Worm (Caenorhabditis elegans) whole organism, early embryonic: ENCODE measurements around the gene C18A3.11.
"Not testable (repeated sequence)": the region's sequence is repeated elsewhere in the genome, so short reads cannot be mapped to it uniquely, and the experiment has no call there.

Experiments used
- B0310.2 ChIP-seq: sonication (generic microtip); optimal IDR thresholded peaks from 2 replicates; lab custom pipeline; 2016; ENCODE audit warnings: mild to moderate bottlenecking, missing genetic modification characterization, missing compliant biosample characterization
- F13C5.2 ChIP-seq: sonication (generic microtip); optimal IDR thresholded peaks from 2 replicates; lab custom pipeline; 2017; ENCODE audit warnings: mild to moderate bottlenecking, missing genetic modification characterization, inconsistent platforms, missing compliant biosample characterization
- aly-1 ChIP-seq: sonication (generic microtip); optimal IDR thresholded peaks from 2 replicates; lab custom pipeline; 2016; ENCODE audit warnings: missing genetic modification characterization, missing compliant biosample characterization
- ama-1 ChIP-seq: fragments of 150-350 bp; optimal IDR thresholded peaks from 2 replicates; lab custom pipeline; 2014
- ceh-13 ChIP-seq: fragments of 200-800 bp; sonication (Bioruptor generic); optimal IDR thresholded peaks from 2 replicates; lab custom pipeline; 2018; ENCODE audit warnings: mild to moderate bottlenecking, missing genetic modification characterization, missing compliant biosample characterization
- ceh-36 ChIP-seq: sonication (generic microtip); optimal IDR thresholded peaks from 2 replicates; lab custom pipeline; 2016; ENCODE audit warnings: missing genetic modification characterization, inconsistent platforms, missing compliant biosample characterization
- ets-7 ChIP-seq: sonication (generic microtip); optimal IDR thresholded peaks from 2 replicates; lab custom pipeline; 2016; ENCODE audit warnings: missing genotype, missing genetic modification characterization, missing compliant biosample characterization
- flt-1 ChIP-seq: fragments of 200-800 bp; sonication (Bioruptor generic); IDR thresholded peaks from 2 replicates; pipeline ENCODE4 v1.3.6; 2022; ENCODE audit warnings: missing genetic modification characterization, missing compliant biosample characterization
- hmbx-1 ChIP-seq: sonication (generic microtip); optimal IDR thresholded peaks from 2 replicates; lab custom pipeline; 2016; ENCODE audit warnings: mild to moderate bottlenecking, missing genetic modification characterization, missing compliant biosample characterization
- hmg-4 ChIP-seq: fragments of 200-800 bp; sonication (Bioruptor generic); optimal IDR thresholded peaks from 2 replicates; lab custom pipeline; 2018; ENCODE audit warnings: mild to moderate bottlenecking, missing genetic modification characterization, missing compliant biosample characterization
- hnd-1 ChIP-seq: sonication (generic microtip); optimal IDR thresholded peaks from 2 replicates; lab custom pipeline; 2016; ENCODE audit warnings: missing genetic modification characterization, missing compliant biosample characterization
- pes-1 ChIP-seq: fragments of 200-800 bp; sonication (Bioruptor generic); IDR thresholded peaks from 2 replicates; pipeline ENCODE4 v1.3.6; 2022; ENCODE audit warnings: missing genetic modification reagents, missing genetic modification characterization, missing compliant biosample characterization
- scrt-1 ChIP-seq: fragments of 200-800 bp; sonication (Bioruptor generic); IDR thresholded peaks from 2 replicates; pipeline ENCODE4 v1.3.6; 2022; ENCODE audit warnings: missing genetic modification characterization, missing compliant biosample characterization
- sea-1 ChIP-seq: fragments of 200-800 bp; sonication (Bioruptor generic); conservative IDR thresholded peaks from 2 replicates; pipeline ENCODE4 v1.3.6; 2022; ENCODE audit warnings: missing genetic modification characterization, missing compliant biosample characterization
- tbx-11 ChIP-seq: fragments of 200-800 bp; sonication (Bioruptor generic); IDR thresholded peaks from 2 replicates; pipeline ENCODE4 v1.3.6; 2022; ENCODE audit warnings: missing genetic modification characterization, missing compliant biosample characterization
- tbx-37 ChIP-seq: fragments of 200-800 bp; sonication (Bioruptor generic); conservative IDR thresholded peaks from 2 replicates; pipeline ENCODE4 v1.3.6; 2022; ENCODE audit warnings: missing genetic modification reagents, missing genetic modification characterization, missing compliant biosample characterization
- tra-4 ChIP-seq: sonication (generic microtip); optimal IDR thresholded peaks from 2 replicates; lab custom pipeline; 2017; ENCODE audit warnings: missing genetic modification characterization, missing compliant biosample characterization

Gene C18A3.11

DNA sequence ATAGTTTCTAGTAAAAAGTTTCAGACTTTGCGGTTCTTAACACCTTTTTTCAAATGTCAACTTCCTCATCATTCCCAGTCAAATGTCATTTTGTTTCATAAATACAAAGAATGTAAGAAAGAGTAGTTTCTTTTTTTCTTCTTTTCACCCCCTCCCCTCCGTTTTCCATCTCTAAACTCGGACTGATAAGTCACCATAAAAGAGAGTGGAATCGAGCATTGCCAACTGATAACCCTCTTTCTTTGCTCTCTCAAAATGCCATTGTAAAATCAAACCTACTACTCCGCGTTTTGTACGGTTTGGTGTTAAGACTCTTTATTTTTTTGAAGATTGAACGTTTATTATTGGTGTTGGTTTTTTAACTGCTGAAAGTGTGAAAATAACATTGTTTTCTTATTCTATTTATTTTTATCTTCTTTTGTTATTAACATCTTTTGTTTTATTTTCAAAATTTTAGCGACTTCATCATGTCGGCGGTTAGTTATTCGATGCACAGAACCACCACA lies 19.0 kb downstream of the C18A3.11 start, which contains the start of gene ifb-2:
Gene ifb-2, plus strand, starts transcription at position 456 of the 506 bp plus-strand sequence.
- TF ChIP-seq F13C5.2 (no peak), ets-7 (tag; lab: Kevin White, UChicago) (no peak), hnd-1 (tag; lab: Kevin White, UChicago) (no peak), B0310.2 (tag; lab: Kevin White, UChicago) (no peak), scrt-1 (GFP tag; lab: Robert Waterston, UW) (no peak), ceh-13 (GFP tag; lab: Kevin White, UChicago) (no peak), ceh-36 (tag; lab: Kevin White, UChicago) (no peak), aly-1 (tag; lab: Kevin White, UChicago) (no peak)

DNA sequence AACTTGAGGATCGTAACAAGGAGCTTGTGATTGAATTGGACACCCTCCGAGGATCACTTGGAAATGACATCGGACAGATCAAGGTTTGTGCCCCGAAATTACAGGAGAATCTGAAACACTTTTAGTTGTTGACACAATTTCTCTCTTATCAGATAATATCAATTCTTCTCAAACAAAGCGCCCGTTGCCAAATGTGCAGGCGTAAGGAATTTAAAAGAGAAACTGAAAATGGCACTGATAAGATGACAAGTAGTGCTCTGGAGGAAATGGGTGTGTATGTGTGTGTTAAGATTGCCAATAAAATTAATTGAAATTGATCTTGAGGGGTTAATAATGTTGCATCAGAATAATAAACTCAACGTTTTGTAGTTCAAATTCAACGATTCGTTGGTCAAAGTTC lies 20.5 kb downstream of the C18A3.11 start:
- TF ChIP-seq aly-1 (tag; lab: Kevin White, UChicago) (no peak), pes-1 (no peak)

ce11 chrII:5754168-5754567 lies 23.3 kb downstream of the C18A3.11 start, which contains the start of gene F10C1.8:
Gene F10C1.8 (plus strand): TSS chrII:5754468.
- TF ChIP-seq tbx-37 (GFP tag; lab: Robert Waterston, UW) (no peak), tra-4 (no peak), flt-1 (no peak), hnd-1 (tag; lab: Kevin White, UChicago) (no peak), hmg-4 (GFP tag; lab: Kevin White, UChicago) (no peak), B0310.2 (tag; lab: Kevin White, UChicago) (no peak), ama-1 (lab: Kevin White, UChicago) (no peak), ceh-13 (GFP tag; lab: Kevin White, UChicago) (no peak), sea-1 (GFP tag; lab: Robert Waterston, UW) (no peak), pes-1 (no peak)

DNA sequence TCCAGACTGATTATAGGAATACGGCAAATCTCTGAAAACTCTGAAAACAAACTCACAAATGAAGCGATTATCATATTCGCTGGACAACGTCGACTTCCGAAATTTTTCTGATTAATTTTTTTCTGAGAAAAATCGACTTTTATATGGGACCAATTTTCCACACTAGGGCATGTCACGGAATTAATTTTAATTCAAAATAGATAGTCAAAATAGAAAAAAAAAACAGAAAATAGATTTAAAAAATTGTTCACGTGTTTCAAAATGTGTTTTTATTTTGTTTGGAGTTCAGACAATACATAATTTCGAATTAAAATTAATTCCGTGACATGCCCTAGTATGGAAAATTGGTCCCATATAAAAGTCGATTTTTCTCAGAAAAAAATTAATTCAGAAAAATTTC lies 26.8 kb downstream of the C18A3.11 start, which contains the start of the genes F10C1.3 and F10C1.23:
Gene F10C1.3, minus strand, starts transcription at position 101 of the 400 bp plus-strand sequence.
Gene F10C1.23, plus strand, starts transcription at position 385 of the 400 bp plus-strand sequence.
- TF ChIP-seq tbx-11 (GFP tag; lab: Robert Waterston, UW); ceh-13 (GFP tag; lab: Kevin White, UChicago); hmbx-1 (tag; lab: Kevin White, UChicago): not testable (repeated sequence)

DNA sequence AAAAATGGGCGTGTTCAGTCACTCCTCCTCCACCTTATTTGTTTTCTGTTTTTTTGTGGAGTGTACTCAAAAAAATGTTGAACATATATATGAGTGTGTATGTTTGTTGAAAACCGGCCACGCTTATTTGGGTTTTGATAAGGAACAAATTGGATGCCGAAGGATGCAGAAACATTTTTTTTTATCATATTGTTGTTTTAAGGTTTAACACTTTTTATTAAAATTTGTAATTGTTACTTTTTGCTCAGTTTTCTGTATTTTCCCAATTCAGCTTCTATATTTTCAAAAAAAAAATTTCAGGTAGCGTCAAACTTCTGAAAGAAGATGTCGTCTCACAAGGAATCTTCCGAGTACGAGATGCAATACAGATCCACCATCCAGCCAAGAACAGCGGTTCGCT lies 34.5 kb downstream of the C18A3.11 start, which contains the start of gene ifb-1:
Gene ifb-1, plus strand, starts transcription at position 301 of the 400 bp plus-strand sequence.
- no peak for TF ChIP-seq ceh-13 (GFP tag; lab: Kevin White, UChicago)
- no peak for TF ChIP-seq hmg-4 (GFP tag; lab: Kevin White, UChicago)
- TF ChIP-seq flt-1 = no peak
- TF ChIP-seq aly-1 (tag; lab: Kevin White, UChicago) = no peak
- TF ChIP-seq hmbx-1 (tag; lab: Kevin White, UChicago) = no peak
- no peak for TF ChIP-seq B0310.2 (tag; lab: Kevin White, UChicago)
- no peak for TF ChIP-seq scrt-1 (GFP tag; lab: Robert Waterston, UW)
- TF ChIP-seq sea-1 (GFP tag; lab: Robert Waterston, UW) = no peak
- TF ChIP-seq ceh-36 (tag; lab: Kevin White, UChicago) = no peak
- TF ChIP-seq ama-1 (lab: Kevin White, UChicago) = no peak
- TF ChIP-seq hnd-1 (tag; lab: Kevin White, UChicago) = no peak
- no peak for TF ChIP-seq tra-4
- TF ChIP-seq F13C5.2 = no peak

DNA sequence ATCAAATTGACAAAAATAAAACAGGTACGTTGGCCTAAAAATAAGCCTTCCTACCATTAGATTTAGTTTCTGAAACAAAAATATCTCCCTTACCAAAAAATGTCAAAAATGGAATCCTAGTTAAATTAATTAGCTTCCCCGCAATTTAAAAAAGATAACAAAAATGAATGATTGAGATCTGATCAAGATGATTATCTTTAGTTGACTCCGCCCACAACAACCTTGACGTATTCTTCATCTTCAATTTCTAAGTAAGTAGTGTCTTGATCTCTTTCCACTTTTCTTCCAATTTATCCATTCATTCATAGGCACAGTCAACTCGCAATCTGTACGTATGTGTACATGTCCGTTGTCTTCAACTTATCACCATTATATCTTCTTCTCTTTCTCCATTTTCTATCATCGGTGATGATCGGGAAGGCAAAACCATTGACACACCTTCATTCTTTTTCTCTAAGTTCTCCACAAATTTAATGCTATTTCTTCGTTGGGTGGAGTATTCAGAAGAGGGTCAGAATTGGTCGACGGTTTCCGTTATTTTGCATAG lies 37.5 kb downstream of the C18A3.11 start:
- no peak for TF ChIP-seq tra-4
- TF ChIP-seq pes-1 = no peak
- TF ChIP-seq ets-7 (tag; lab: Kevin White, UChicago) = no peak
- no peak for TF ChIP-seq flt-1
- no peak for TF ChIP-seq ceh-13 (GFP tag; lab: Kevin White, UChicago)
- TF ChIP-seq scrt-1 (GFP tag; lab: Robert Waterston, UW) = no peak
- no peak for TF ChIP-seq aly-1 (tag; lab: Kevin White, UChicago)
- TF ChIP-seq hmg-4 (GFP tag; lab: Kevin White, UChicago) = no peak
- no peak for TF ChIP-seq hnd-1 (tag; lab: Kevin White, UChicago)
- TF ChIP-seq B0310.2 (tag; lab: Kevin White, UChicago) = no peak
- TF ChIP-seq ama-1 (lab: Kevin White, UChicago) = no peak
- no peak for TF ChIP-seq ceh-36 (tag; lab: Kevin White, UChicago)

DNA sequence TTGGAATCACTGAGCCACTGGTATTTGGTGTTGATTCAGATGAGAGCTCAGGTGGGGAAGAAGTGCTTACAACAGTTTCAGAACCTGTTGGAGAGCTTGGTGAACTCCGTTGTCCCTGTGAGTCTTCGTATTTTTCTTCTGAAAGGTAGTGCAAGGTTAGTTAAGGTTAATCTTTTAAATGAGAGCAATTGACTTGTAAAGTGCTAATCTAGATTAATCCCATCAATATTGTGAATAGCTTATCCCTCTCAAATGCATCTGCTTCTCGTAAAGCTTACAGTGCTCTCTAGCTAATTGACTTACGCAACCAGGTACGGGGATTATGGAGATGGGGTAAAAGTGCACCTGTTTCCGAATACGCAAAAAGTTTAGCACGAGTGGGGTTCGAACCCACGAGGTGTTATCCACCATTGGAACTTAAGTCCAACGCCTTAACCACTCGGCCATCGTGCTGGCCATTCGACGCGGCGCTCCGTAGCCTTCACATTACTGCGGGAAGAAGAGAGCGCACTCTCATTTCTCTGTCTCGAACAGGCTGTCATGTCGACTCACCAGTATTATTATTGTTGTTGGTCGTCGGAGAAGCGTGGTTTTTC lies 41.8 kb downstream of the C18A3.11 start:
- TF ChIP-seq ama-1 (lab: Kevin White, UChicago) = no peak
- peak; percentile 75 for TF ChIP-seq scrt-1 (GFP tag; lab: Robert Waterston, UW)
- TF ChIP-seq pes-1 = peak; percentile 78
- peak; percentile 89 for TF ChIP-seq ceh-36 (tag; lab: Kevin White, UChicago)
- peak; percentile 47 for TF ChIP-seq B0310.2 (tag; lab: Kevin White, UChicago)
- TF ChIP-seq tbx-11 (GFP tag; lab: Robert Waterston, UW) = peak; percentile 78
- TF ChIP-seq hmg-4 (GFP tag; lab: Kevin White, UChicago) = peak; percentile 62
- TF ChIP-seq hmbx-1 (tag; lab: Kevin White, UChicago) = no peak
- TF ChIP-seq ets-7 (tag; lab: Kevin White, UChicago) = no peak
- no peak for TF ChIP-seq sea-1 (GFP tag; lab: Robert Waterston, UW)
- no peak for TF ChIP-seq tra-4
- TF ChIP-seq hnd-1 (tag; lab: Kevin White, UChicago) = peak; percentile 59
- TF ChIP-seq F13C5.2 = peak; percentile 66
- TF ChIP-seq flt-1 = peak; percentile 56; the same call in 1 of the 2 replicates
- no peak for TF ChIP-seq aly-1 (tag; lab: Kevin White, UChicago)
- TF ChIP-seq tbx-37 (GFP tag; lab: Robert Waterston, UW) = peak; percentile 64
- peak; percentile 38 for TF ChIP-seq ceh-13 (GFP tag; lab: Kevin White, UChicago)
